Worm (Caenorhabditis elegans) whole organism, late embryonic: ENCODE results near the gene F53E10.6.

ENCODE experiments used
- ceh-24 ChIP-seq: sonication (generic microtip); optimal IDR thresholded peaks from 2 replicates; lab custom pipeline; 2016; ENCODE audit warnings: mild to moderate bottlenecking, missing genetic modification characterization, missing compliant biosample characterization
- odd-2 ChIP-seq: sonication (generic microtip); optimal IDR thresholded peaks from 2 replicates; lab custom pipeline; 2017; ENCODE audit warnings: antibody characterized with exemption, mild to moderate bottlenecking, missing genetic modification characterization, missing compliant biosample characterization

DNA sequence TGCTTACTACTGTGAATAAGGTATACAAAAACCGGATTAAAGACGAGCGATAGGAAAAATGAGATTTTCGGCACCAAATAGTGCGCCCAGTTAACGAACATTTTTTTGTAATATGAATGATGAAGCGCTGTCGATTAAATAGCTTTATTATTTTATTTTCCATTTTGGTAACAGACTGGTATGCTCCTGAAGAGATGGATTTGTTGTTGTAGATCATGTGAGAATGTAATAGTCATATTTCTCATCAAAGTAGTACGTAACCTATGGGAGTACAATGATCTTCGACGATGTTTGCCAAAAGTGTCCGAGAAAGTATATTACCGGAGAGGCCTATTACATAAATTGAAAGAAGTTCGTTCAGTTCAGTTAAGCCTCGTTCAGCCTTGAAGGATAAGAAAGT, 32.2 kb downstream of the F53E10.6 start, which contains the start of gene srj-19:
- TF ChIP-seq ceh-24 (tag; lab: Kevin White, UChicago) (no peak), odd-2 (no peak)
